Worm (Caenorhabditis elegans) whole organism, L4/young adult: ENCODE results near the gene Y39E4B.6.

Source experiments
- W03F9.2 ChIP-seq: fragments of 150-350 bp; optimal IDR thresholded peaks from 2 replicates; lab custom pipeline; 2014; ENCODE audit warnings: missing biosample characterization, missing genetic modification characterization
- dao-5 ChIP-seq: sonication (generic microtip); optimal IDR thresholded peaks from 2 replicates; lab custom pipeline; 2016; ENCODE audit warnings: missing genotype, missing genetic modification characterization, moderate library complexity, missing compliant biosample characterization
- him-1 ChIP-seq: sonication (generic microtip); optimal IDR thresholded peaks from 2 replicates; lab custom pipeline; 2016; ENCODE audit warnings: missing genotype, missing genetic modification reagents, missing genetic modification characterization, missing compliant biosample characterization

Gene Y39E4B.6

DNA sequence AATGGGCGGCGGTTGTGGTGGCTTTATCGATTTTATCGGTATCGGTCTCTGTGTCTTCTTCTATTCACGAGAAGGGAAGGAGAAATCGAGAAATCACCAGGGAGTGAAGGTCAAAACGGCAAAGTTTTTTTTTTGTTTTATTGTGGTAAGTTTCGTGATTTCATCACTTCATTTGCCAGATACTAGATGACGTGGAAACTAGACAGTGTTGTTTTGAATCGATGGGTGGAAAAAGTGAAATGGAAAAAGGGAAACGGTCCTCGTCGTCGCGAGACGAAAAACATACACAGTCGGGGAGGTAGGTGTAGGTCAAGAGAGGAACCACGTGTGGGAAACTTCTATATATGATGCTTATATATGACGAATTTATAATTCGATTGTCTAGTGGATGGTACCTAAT lies 30.5 kb downstream of the Y39E4B.6 start:
- TF ChIP-seq him-1, result no peak
- no peak for TF ChIP-seq dao-5
- no peak for TF ChIP-seq W03F9.2

DNA sequence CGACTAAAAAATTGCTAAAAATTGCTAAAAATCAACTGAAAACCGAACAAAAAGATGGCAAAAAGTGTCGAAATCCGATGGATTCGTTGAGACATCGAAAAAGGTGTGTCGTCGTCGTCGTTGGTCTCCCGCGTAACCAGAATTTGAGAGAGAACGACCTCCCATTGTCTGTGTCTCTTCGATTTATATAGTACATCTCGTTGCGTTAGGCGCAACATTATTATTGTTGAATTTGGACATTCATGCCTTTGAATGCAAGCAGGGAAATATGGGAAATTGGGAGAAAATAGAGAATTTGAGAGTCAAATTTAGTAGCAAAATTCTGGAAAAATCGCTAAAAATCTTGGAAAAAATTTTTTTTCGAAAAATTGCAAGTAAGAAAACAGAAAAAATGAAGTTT lies 33.4 kb downstream of the Y39E4B.6 start:
- TF ChIP-seq dao-5, result no peak
- no peak for TF ChIP-seq W03F9.2
- TF ChIP-seq him-1, result no peak

DNA sequence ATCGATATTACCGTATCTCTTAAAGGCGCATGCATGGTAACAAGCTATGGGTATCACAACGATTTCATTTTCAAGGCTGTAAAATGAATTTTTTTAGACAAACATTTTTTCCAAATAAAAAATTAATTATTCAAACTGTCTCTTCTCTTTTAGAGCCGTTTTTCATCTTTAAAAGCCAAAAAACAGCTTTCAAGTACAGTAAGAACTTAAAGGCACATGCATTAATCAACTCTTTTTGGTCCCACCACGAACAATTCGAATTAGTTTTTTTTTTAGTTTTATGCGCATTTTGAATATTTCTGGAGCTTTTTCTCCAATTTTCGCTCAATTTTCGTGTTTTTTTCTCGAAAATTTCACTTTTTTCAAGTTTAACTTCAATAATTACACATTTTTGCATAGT lies 33.9 kb downstream of the Y39E4B.6 start:
- no peak for TF ChIP-seq him-1
- TF ChIP-seq dao-5, result no peak
- peak; percentile 17 for TF ChIP-seq W03F9.2

DNA sequence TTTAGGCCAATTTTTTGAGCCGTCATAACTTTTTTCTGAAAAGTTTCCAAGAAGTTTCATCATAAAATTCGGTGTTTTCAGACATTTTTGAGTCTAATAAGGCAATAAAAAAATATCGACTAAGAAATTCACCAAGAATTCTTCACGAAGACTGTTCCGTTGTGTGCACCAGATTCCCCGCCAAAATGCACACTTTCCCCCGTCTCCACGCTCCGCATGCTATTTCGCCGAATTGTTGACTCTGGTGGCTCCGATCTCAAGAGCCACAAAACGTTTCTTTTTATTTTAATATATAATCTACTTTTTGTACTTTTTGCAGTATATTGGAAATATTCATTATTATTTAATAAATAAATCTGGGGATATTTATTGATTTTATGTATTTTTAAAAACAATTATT lies 34.9 kb downstream of the Y39E4B.6 start:
- TF ChIP-seq W03F9.2 (no peak), him-1 (no peak), dao-5 (no peak)

DNA sequence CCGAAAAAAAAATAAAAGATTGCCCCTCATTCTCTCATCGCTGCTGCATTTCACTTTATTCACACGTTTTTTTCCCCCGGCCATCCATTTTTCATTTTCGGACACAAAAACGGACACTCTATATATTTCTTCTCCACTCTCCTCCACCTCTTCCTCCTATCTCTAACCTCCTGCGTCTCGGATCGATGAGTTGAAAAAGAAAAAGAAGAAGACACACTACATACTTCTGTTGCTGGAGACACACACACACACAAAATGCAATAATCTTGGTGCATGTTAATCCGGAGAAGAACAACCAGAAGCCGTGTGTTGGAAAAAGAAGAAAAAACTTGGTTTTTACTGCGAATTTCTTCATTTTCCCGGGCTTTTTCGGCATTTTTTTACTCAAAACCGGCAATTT lies 35.4 kb downstream of the Y39E4B.6 start:
- TF ChIP-seq him-1 (no peak), W03F9.2 (no peak), dao-5 (no peak)

DNA sequence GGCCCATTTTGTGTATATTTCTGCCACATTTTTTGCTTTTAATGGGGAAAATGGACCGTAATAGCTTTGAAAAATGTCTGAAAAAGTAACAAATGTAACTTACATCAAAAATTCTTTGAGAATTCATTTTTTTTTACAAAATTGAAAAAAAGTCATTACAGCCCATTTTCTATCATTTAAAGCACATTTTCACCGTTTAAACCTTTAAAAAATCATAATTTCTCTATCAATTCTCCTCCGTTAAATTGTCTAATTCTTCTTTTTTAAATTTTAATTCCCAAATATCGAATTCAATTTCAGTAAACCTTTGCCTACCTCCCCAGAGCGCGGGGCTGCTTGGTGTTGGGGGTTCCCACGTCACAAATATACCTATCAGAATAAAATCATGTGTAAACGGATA lies 36.8 kb downstream of the Y39E4B.6 start, which contains the start of gene dhhc-8:
TSS of gene dhhc-8 (plus strand) at position 301 of the 400 bp plus-strand sequence.
- TF ChIP-seq dao-5 (no peak), him-1 (no peak), W03F9.2 (no peak)

DNA sequence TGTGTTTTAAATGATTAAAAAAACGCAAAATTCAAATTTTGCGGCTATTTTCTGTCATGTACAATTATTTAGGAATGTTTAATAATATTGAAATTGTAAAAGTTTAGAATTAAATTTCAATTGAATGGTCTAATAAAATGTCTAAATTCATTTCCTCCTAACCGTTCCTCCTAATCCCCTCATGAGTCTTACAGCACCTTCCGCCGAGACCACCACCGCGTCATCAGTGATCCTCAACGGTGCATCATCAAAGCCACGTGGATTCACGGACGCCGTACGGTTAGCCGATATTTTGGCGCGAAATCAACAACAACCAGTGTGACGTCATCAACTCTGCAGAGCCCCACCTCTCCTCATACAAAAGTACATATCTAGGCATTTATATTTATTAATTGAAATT lies 47.9 kb downstream of the Y39E4B.6 start:
- TF ChIP-seq him-1, result no peak
- no peak for TF ChIP-seq dao-5
- TF ChIP-seq W03F9.2, result no peak

DNA sequence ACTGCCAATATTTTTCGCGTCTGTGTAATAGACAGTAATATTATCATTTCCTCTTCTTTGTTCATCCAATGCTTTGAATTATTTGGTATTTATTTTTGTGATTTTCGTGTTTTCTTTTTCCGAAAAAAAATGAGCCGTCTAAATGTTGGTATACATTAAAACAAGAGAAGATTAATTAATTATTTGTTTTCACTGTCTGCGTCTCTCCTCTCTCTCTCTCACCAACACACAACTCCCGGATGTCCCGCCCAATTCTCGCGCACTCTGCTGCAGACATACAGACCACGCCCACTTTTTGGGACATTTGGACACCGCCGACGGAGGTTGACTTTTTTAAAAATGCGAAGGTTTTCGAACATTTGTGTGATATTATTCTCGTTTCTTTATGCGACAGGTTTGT lies 49.0 kb downstream of the Y39E4B.6 start, which contains the start of gene zig-8:
TSS of gene zig-8 (plus strand) at position 301 of the 400 bp plus-strand sequence.
- TF ChIP-seq W03F9.2 (no peak), dao-5 (no peak), him-1 (no peak)

DNA sequence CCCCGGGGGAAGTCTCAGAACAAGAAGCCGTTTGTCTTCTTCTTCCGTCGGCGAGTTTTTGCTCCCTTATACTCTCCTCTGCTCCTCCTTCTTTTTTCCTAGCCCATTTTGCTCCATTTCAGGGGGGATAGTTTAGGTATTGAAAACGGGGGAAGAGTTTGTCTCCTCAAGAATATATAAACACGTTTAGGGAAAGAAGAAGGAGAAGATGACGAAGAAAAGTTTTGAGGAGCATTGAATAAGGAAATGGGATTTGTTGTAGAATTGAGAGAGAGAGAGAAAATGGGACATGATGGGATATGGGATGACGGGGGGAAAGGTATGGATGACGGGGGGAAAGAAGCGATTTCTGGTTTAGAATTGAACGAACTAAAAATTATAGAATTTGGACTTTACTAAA lies 52.9 kb downstream of the Y39E4B.6 start:
- no peak for TF ChIP-seq dao-5
- no peak for TF ChIP-seq him-1
- no peak for TF ChIP-seq W03F9.2
